Fruit fly (Drosophila melanogaster): ENCODE measurements around the gene Dhc1.
A peak's percentile ranks its signal among the peaks of the same experiment; 100 is the strongest.

Dhc1 gene

DNA sequence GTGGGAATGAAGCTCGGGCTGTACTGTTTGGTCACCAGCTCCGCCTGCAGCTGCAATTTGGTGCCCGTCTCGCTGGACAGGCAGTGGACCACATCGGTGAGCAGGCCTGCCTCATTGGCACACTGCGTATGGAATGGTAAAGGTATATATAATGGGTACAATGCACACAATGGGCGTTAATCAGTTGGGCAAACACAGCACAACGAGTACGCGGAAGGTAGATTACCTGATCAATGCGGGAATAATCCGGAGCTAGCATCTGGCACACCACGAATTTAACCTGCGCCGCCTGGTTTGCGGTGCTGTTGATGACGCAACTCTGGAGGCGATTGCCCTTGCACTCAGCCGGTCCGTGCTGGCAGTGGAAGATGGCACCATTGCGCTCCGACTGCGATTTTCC lies 49.0 kb downstream of the Dhc1 start (continued):
- TF ChIP-seq grau (tag; optimal IDR thresholded peaks at IDR 0.05), result no peak
- TF ChIP-seq CG9609 (GFP tag; optimal IDR thresholded peaks at IDR 0.05), result no peak
- no peak for TF ChIP-seq danr (GFP tag; IDR thresholded peaks at IDR 0.05)
- TF ChIP-seq Nf-YB (GFP tag; optimal IDR thresholded peaks at IDR 0.05), result no peak
- no peak for TF ChIP-seq CG17186 (GFP tag; optimal IDR thresholded peaks at IDR 0.05)
- no peak for TF ChIP-seq Side (GFP tag; optimal IDR thresholded peaks at IDR 0.05)
- TF ChIP-seq zfh2 (GFP tag; optimal IDR thresholded peaks at IDR 0.05), result no peak
- TF ChIP-seq CG10267 (tag; optimal IDR thresholded peaks at IDR 0.05), result no peak
- TF ChIP-seq Elba2 (GFP tag; optimal IDR thresholded peaks at IDR 0.05), result no peak
- TF ChIP-seq ato (GFP tag; IDR thresholded peaks at IDR 0.05; ENCODE audit: partially characterized antibody), result no peak
- 0 out of 3 replicates have a peak, but pooled peaks have one; percentile 15 for TF ChIP-seq zfh1 (GFP tag; IDR thresholded peaks at IDR 0.05)
- no peak for TF ChIP-seq CG11093 (GFP tag; IDR thresholded peaks at IDR 0.05)
- no peak for TF ChIP-seq B-H1 (GFP tag; IDR thresholded peaks at IDR 0.05)
- TF ChIP-seq gcm2 (GFP tag; optimal IDR thresholded peaks at IDR 0.05), result no peak
- TF ChIP-seq crp (GFP tag; optimal IDR thresholded peaks at IDR 0.05), result no peak
- TF ChIP-seq ewg (GFP tag; optimal IDR thresholded peaks at IDR 0.05), result no peak
- no peak for TF ChIP-seq nom (GFP tag; optimal IDR thresholded peaks at IDR 0.05)
- TF ChIP-seq NK7.1 (GFP tag; optimal IDR thresholded peaks at IDR 0.05), result no peak
- no peak for TF ChIP-seq Mad (GFP tag; optimal IDR thresholded peaks at IDR 0.05)
- no peak for TF ChIP-seq tup (GFP tag; optimal IDR thresholded peaks at IDR 0.05)
- TF ChIP-seq NfI (GFP tag; optimal IDR thresholded peaks at IDR 0.05), result no peak
- no peak for TF ChIP-seq CG7987 (GFP tag; optimal IDR thresholded peaks at IDR 0.05)
- no peak for TF ChIP-seq CG17912 (GFP tag; optimal IDR thresholded peaks at IDR 0.05)
- TF ChIP-seq D19A (tag; optimal IDR thresholded peaks at IDR 0.05), result no peak
- no peak for TF ChIP-seq al (GFP tag; IDR thresholded peaks at IDR 0.05)
- TF ChIP-seq Bteb2 (GFP tag; optimal IDR thresholded peaks at IDR 0.05), result no peak
- TF ChIP-seq CG34224 (GFP tag; IDR thresholded peaks at IDR 0.05; ENCODE audit: partially characterized antibody), result no peak

DNA sequence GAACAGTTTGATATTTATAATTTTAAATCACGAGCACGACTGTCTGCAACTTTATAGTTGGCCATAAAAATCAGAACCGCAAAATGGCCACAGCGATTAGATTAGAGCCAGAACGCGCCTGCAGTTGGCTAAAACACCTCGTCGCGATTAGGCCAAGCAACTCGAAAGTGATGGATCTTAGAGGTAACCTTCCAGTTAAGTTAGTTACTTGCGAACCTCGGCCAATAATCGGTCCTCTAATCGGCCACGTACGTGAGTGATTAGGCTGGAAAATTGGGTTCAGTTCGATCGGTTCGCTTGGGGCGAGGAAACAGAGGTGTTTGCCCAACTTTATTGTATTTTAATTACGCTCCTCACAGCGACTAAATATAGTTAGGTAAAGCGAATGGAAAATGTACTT lies 54.2 kb downstream of the Dhc1 start:
- TF ChIP-seq Nf-YC (tag; optimal IDR thresholded peaks at IDR 0.05) (peak; percentile 23), CG2678 (tag; optimal IDR thresholded peaks at IDR 0.05) (peak; percentile 6), CG13296 (GFP tag; optimal IDR thresholded peaks at IDR 0.05) (peak; percentile 43), cwo (GFP tag; optimal IDR thresholded peaks at IDR 0.05) (peak; percentile 11), sim (GFP tag; IDR thresholded peaks at IDR 0.05) (no peak), mirr (GFP tag; optimal IDR thresholded peaks at IDR 0.05) (peak; percentile 1), CG33557 (GFP tag; optimal IDR thresholded peaks at IDR 0.05) (no peak), CG10565 (GFP tag; optimal IDR thresholded peaks at IDR 0.05) (no peak), CG14667 (GFP tag; IDR thresholded peaks at IDR 0.05) (no peak), Xbp1 (GFP tag; optimal IDR thresholded peaks at IDR 0.05) (no peak), CG1602 (GFP tag; optimal IDR thresholded peaks at IDR 0.05) (no peak), CG12071 (GFP tag; optimal IDR thresholded peaks at IDR 0.05) (peak; percentile 6), CG7786 (GFP tag; optimal IDR thresholded peaks at IDR 0.05) (no peak), chinmo (GFP tag; IDR thresholded peaks at IDR 0.05; ENCODE audit: partially characterized antibody) (0 out of 4 replicates have a peak, but pooled peaks have one; percentile 45), CG6254 (GFP tag; optimal IDR thresholded peaks at IDR 0.05) (no peak), kah (GFP tag; optimal IDR thresholded peaks at IDR 0.05) (no peak), CG15601 (tag; optimal IDR thresholded peaks at IDR 0.05) (no peak), sug (tag; optimal IDR thresholded peaks at IDR 0.05) (peak; percentile 56), CG12299 (tag; optimal IDR thresholded peaks at IDR 0.05) (no peak), CrebB (tag; optimal IDR thresholded peaks at IDR 0.05) (no peak), Nf-YA (GFP tag; IDR thresholded peaks at IDR 0.05) (no peak), HLH3B (GFP tag; IDR thresholded peaks at IDR 0.05) (no peak), CG34376 (GFP tag; optimal IDR thresholded peaks at IDR 0.05) (peak; percentile 15), exex (tag; optimal IDR thresholded peaks at IDR 0.05) (peak; percentile 89)
